Fruit fly (Drosophila melanogaster) Kc167 (cell line): ENCODE measurements around the gene Set2.

Source experiments
- Myc ChIP-seq: fragments of >200 bp; optimal IDR thresholded peaks from 2 replicates; lab custom pipeline; 2017; ENCODE audit warnings: missing external identifiers
- psq ChIP-seq: fragments of >200 bp; optimal IDR thresholded peaks from 2 replicates; lab custom pipeline; 2017; ENCODE audit warnings: missing external identifiers
- ttk ChIP-seq: sonication (Bioruptor generic); optimal IDR thresholded peaks from 2 replicates; lab custom pipeline; 2017; ENCODE audit warnings: missing external identifiers

- no peak for TF ChIP-seq ttk (lab: Kevin White, UChicago)
- TF ChIP-seq Myc (lab: Kevin White, UChicago) = no peak
- no peak for TF ChIP-seq psq (lab: Kevin White, UChicago)
These were observed 5.4 kb upstream of the Set2 start for dm6 chrX:13407673-13408072.
